Fruit fly (Drosophila melanogaster) whole organism, embryonic: Measurements from ENCODE around the gene Cp18.
A peak's percentile ranks its signal among the peaks of the same experiment; 100 is the strongest.

Experiments
- B-H2 ChIP-seq: fragments of 200-800 bp; sonication (Bioruptor generic); optimal IDR thresholded peaks from 2 replicates; lab custom pipeline; 2018; ENCODE audit warnings: missing biosample characterization, mild to moderate bottlenecking, missing genetic modification characterization
- Blimp-1 ChIP-seq: fragments of 200-800 bp; sonication (Bioruptor generic); optimal IDR thresholded peaks from 3 replicates; lab custom pipeline; 2018; ENCODE audit warnings: missing biosample characterization, missing genetic modification characterization, mild to moderate bottlenecking, moderate library complexity, missing genetic modification reagents
- C15 ChIP-seq: fragments of 200-800 bp; sonication (Bioruptor generic); IDR thresholded peaks from 3 replicates; pipeline ENCODE4 v1.3.6; 2022; ENCODE audit warnings: missing biosample characterization, missing genetic modification characterization
- CG10209 ChIP-seq: fragments of 200-800 bp; sonication (Bioruptor generic); optimal IDR thresholded peaks from 3 replicates; lab custom pipeline; 2017; ENCODE audit warnings: missing biosample characterization, mild to moderate bottlenecking, missing genetic modification characterization, missing genetic modification reagents
- CG10462 ChIP-seq: fragments of 200-800 bp; sonication (Bioruptor generic); optimal IDR thresholded peaks from 2 replicates; lab custom pipeline; 2016; ENCODE audit warnings: missing biosample characterization, missing genetic modification characterization
- CG10543 ChIP-seq: fragments of 200-800 bp; sonication (Bioruptor generic); optimal IDR thresholded peaks from 3 replicates; lab custom pipeline; 2017; ENCODE audit warnings: missing biosample characterization, mild to moderate bottlenecking, missing genetic modification characterization, moderate library complexity
- CG11696 ChIP-seq: fragments of 200-800 bp; sonication (Bioruptor generic); IDR thresholded peaks from 2 replicates; pipeline ENCODE4 v1.3.6; 2022; ENCODE audit warnings: missing biosample characterization, missing genetic modification characterization
- CG12071 ChIP-seq: fragments of 200-800 bp; sonication (Bioruptor generic); optimal IDR thresholded peaks from 3 replicates; lab custom pipeline; 2018; ENCODE audit warnings: missing biosample characterization, mild to moderate bottlenecking, missing genetic modification characterization
- CG12219 ChIP-seq: fragments of 200-800 bp; sonication (Bioruptor generic); optimal IDR thresholded peaks from 3 replicates; lab custom pipeline; 2018; ENCODE audit warnings: missing biosample characterization, mild to moderate bottlenecking, missing genetic modification characterization
- CG1233 ChIP-seq: fragments of 200-800 bp; sonication (Bioruptor generic); optimal IDR thresholded peaks from 4 replicates; lab custom pipeline; 2018; ENCODE audit warnings: missing biosample characterization, mild to moderate bottlenecking, missing genetic modification characterization
- CG2678 ChIP-seq: fragments of 200-800 bp; sonication (Bioruptor generic); optimal IDR thresholded peaks from 3 replicates; lab custom pipeline; 2019; ENCODE audit warnings: missing biosample characterization, mild to moderate bottlenecking, missing genetic modification characterization, moderate library complexity
- CG31224 ChIP-seq: fragments of 200-800 bp; sonication (Bioruptor generic); IDR thresholded peaks from 2 replicates; pipeline ENCODE4 v1.3.6; 2022; ENCODE audit warnings: missing biosample characterization, missing genetic modification characterization
- CG3281 ChIP-seq: fragments of 200-800 bp; sonication (Bioruptor generic); optimal IDR thresholded peaks from 3 replicates; lab custom pipeline; 2017; ENCODE audit warnings: missing biosample characterization, mild to moderate bottlenecking, missing genetic modification characterization
- CG34376 ChIP-seq: fragments of 200-800 bp; sonication (Bioruptor generic); optimal IDR thresholded peaks from 2 replicates; lab custom pipeline; 2018; ENCODE audit warnings: missing biosample characterization, mild to moderate bottlenecking, missing genetic modification characterization
- CG4424 ChIP-seq: fragments of 200-800 bp; sonication (Bioruptor generic); optimal IDR thresholded peaks from 3 replicates; lab custom pipeline; 2016; ENCODE audit warnings: missing biosample characterization, missing genetic modification characterization
- CG4730 ChIP-seq: fragments of 200-800 bp; sonication (Bioruptor generic); IDR thresholded peaks from 2 replicates; pipeline ENCODE4 v1.3.6; 2022; ENCODE audit warnings: missing biosample characterization, missing genetic modification characterization
- CG6683 ChIP-seq: fragments of 200-800 bp; sonication (Bioruptor generic); optimal IDR thresholded peaks from 2 replicates; lab custom pipeline; 2017; ENCODE audit warnings: missing biosample characterization, mild to moderate bottlenecking, missing genetic modification characterization, missing genetic modification reagents
- CG6854 ChIP-seq: fragments of 200-800 bp; sonication (Bioruptor generic); optimal IDR thresholded peaks from 3 replicates; lab custom pipeline; 2017; ENCODE audit warnings: missing biosample characterization, mild to moderate bottlenecking, missing genetic modification characterization
- CG7556 ChIP-seq: fragments of 200-800 bp; sonication (Bioruptor generic); optimal IDR thresholded peaks from 2 replicates; lab custom pipeline; 2017; ENCODE audit warnings: missing biosample characterization, mild to moderate bottlenecking, missing genetic modification characterization
- CG8290 ChIP-seq, 3 experiments: fragments of 200-800 bp; sonication (Bioruptor generic); optimal IDR thresholded peaks; 2 replicates each; lab custom pipeline; 2016 to 2019; ENCODE audit warnings: missing biosample characterization in 3 of 3, missing genetic modification characterization in 3 of 3, mild to moderate bottlenecking in 2 of 3, moderate library complexity in 1 of 3
- CTCF ChIP-seq: fragments of 200-800 bp; sonication (Bioruptor generic); optimal IDR thresholded peaks from 2 replicates; lab custom pipeline; 2017; ENCODE audit warnings: missing biosample characterization, mild to moderate bottlenecking, missing genetic modification characterization, moderate library complexity
- CrebB ChIP-seq: fragments of 200-800 bp; sonication (Bioruptor generic); optimal IDR thresholded peaks from 3 replicates; lab custom pipeline; 2018; ENCODE audit warnings: missing biosample characterization, mild to moderate bottlenecking, missing genetic modification characterization
- D ChIP-seq, 2 experiments: fragments of 200-800 bp in 1 of 2; fragments of >200 bp in 1 of 2; sonication (Bioruptor generic) in 1 of 2; optimal IDR thresholded peaks; 2 replicates in 1 of 2; 3 replicates in 1 of 2; lab custom pipeline; 2017; ENCODE audit warnings: mild to moderate bottlenecking in 1 of 2, missing biosample characterization in 1 of 2, missing genetic modification characterization in 1 of 2, missing genetic modification reagents in 1 of 2
- Dek ChIP-seq: fragments of 200-800 bp; sonication (Bioruptor generic); optimal IDR thresholded peaks from 3 replicates; lab custom pipeline; 2019; ENCODE audit warnings: missing biosample characterization, mild to moderate bottlenecking, missing genetic modification characterization, moderate library complexity
- HHEX ChIP-seq: fragments of 200-800 bp; sonication (Bioruptor generic); optimal IDR thresholded peaks from 3 replicates; lab custom pipeline; 2017; ENCODE audit warnings: missing biosample characterization, mild to moderate bottlenecking, missing genetic modification characterization, missing genetic modification reagents
- Hey ChIP-seq: fragments of 200-800 bp; sonication (Bioruptor generic); optimal IDR thresholded peaks from 3 replicates; lab custom pipeline; 2018; ENCODE audit warnings: missing biosample characterization, mild to moderate bottlenecking, missing genetic modification characterization
- Meics ChIP-seq: fragments of 200-800 bp; sonication (Bioruptor generic); optimal IDR thresholded peaks from 2 replicates; lab custom pipeline; 2017; ENCODE audit warnings: missing biosample characterization, mild to moderate bottlenecking, missing genetic modification characterization
- Pdp1 ChIP-seq, 2 experiments: fragments of 200-800 bp; sonication (Bioruptor generic); optimal IDR thresholded peaks; 3 replicates each; lab custom pipeline; 2016; ENCODE audit warnings: missing biosample characterization in 2 of 2, missing genetic modification characterization in 2 of 2, mild to moderate bottlenecking in 1 of 2, moderate library complexity in 1 of 2
- Trl ChIP-seq, 3 experiments: fragments of >200 bp in 2 of 3; fragments of 200-800 bp in 1 of 3; sonication (Bioruptor generic) in 1 of 3; optimal IDR thresholded peaks; 2 replicates in 1 of 3; 3 replicates in 2 of 3; lab custom pipeline; 2016 to 2017; ENCODE audit warnings: missing biosample characterization in 1 of 3, missing genetic modification characterization in 1 of 3
- ap ChIP-seq: fragments of 200-800 bp; sonication (Bioruptor generic); IDR thresholded peaks from 2 replicates; pipeline ENCODE4 v1.3.6; 2022; ENCODE audit warnings: missing biosample characterization, missing genetic modification characterization
- caup ChIP-seq: fragments of 200-800 bp; sonication (Bioruptor generic); optimal IDR thresholded peaks from 3 replicates; lab custom pipeline; 2017; ENCODE audit warnings: missing biosample characterization, mild to moderate bottlenecking, missing genetic modification characterization, moderate library complexity; ENCODE audit not compliant: severe bottlenecking
- dpn ChIP-seq, 2 experiments: fragments of 200-800 bp; sonication (Bioruptor generic); optimal IDR thresholded peaks; 3 replicates each; lab custom pipeline; 2016; ENCODE audit warnings: missing biosample characterization in 2 of 2, missing genetic modification characterization in 2 of 2
- fd3F ChIP-seq: fragments of 200-800 bp; sonication (Bioruptor generic); optimal IDR thresholded peaks from 2 replicates; lab custom pipeline; 2018; ENCODE audit warnings: missing biosample characterization, mild to moderate bottlenecking, missing genetic modification characterization, moderate library complexity
- grau ChIP-seq: fragments of 200-800 bp; optimal IDR thresholded peaks from 3 replicates; lab custom pipeline; 2019; ENCODE audit warnings: missing biosample characterization, mild to moderate bottlenecking, missing genetic modification characterization, moderate library complexity
- her ChIP-seq: fragments of 200-800 bp; sonication (Bioruptor generic); optimal IDR thresholded peaks from 2 replicates; lab custom pipeline; 2016; ENCODE audit warnings: missing biosample characterization, missing genetic modification characterization
- hkb ChIP-seq, 2 experiments: fragments of 200-800 bp in 1 of 2; fragments of >200 bp in 1 of 2; sonication (Bioruptor generic) in 1 of 2; IDR thresholded peaks in 1 of 2; optimal IDR thresholded peaks in 1 of 2; 2 replicates each; pipeline versions ENCODE4 v1.3.6 to Lab custom; 2017 to 2022; ENCODE audit warnings: missing biosample characterization in 1 of 2, missing genetic modification characterization in 1 of 2
- ind ChIP-seq: fragments of 200-800 bp; sonication (Bioruptor generic); optimal IDR thresholded peaks from 3 replicates; lab custom pipeline; 2016; ENCODE audit warnings: missing biosample characterization, missing genetic modification characterization
- jing ChIP-seq: fragments of 200-800 bp; sonication (Bioruptor generic); optimal IDR thresholded peaks from 2 replicates; lab custom pipeline; 2018; ENCODE audit warnings: missing biosample characterization, mild to moderate bottlenecking, missing genetic modification characterization
- nau ChIP-seq: fragments of 200-800 bp; sonication (Bioruptor generic); optimal IDR thresholded peaks from 3 replicates; lab custom pipeline; 2017; ENCODE audit warnings: missing biosample characterization, mild to moderate bottlenecking, missing genetic modification characterization, missing genetic modification reagents
- odd ChIP-seq: fragments of 200-800 bp; sonication (Bioruptor generic); optimal IDR thresholded peaks from 2 replicates; lab custom pipeline; 2017; ENCODE audit warnings: missing biosample characterization, mild to moderate bottlenecking, missing genetic modification characterization
- pfk ChIP-seq: fragments of 200-800 bp; sonication (Bioruptor generic); optimal IDR thresholded peaks from 2 replicates; lab custom pipeline; 2018; ENCODE audit warnings: missing biosample characterization, mild to moderate bottlenecking, missing genetic modification characterization, moderate library complexity
- run ChIP-seq: fragments of 200-800 bp; sonication (Bioruptor generic); optimal IDR thresholded peaks from 3 replicates; lab custom pipeline; 2018; ENCODE audit warnings: missing biosample characterization, mild to moderate bottlenecking, missing genetic modification characterization
- schlank ChIP-seq: fragments of 200-800 bp; sonication (Bioruptor generic); optimal IDR thresholded peaks from 2 replicates; lab custom pipeline; 2018; ENCODE audit warnings: missing biosample characterization, mild to moderate bottlenecking, missing genetic modification characterization
- sd ChIP-seq: fragments of 200-800 bp; sonication (Bioruptor generic); optimal IDR thresholded peaks from 3 replicates; lab custom pipeline; 2018; ENCODE audit warnings: missing biosample characterization, mild to moderate bottlenecking, missing genetic modification characterization, moderate library complexity
- sens ChIP-seq: fragments of 200-800 bp; sonication (Bioruptor generic); peaks from one replicate; lab custom pipeline; 2016; ENCODE audit warnings: missing biosample characterization, missing genetic modification characterization

The Cp18 gene

DNA sequence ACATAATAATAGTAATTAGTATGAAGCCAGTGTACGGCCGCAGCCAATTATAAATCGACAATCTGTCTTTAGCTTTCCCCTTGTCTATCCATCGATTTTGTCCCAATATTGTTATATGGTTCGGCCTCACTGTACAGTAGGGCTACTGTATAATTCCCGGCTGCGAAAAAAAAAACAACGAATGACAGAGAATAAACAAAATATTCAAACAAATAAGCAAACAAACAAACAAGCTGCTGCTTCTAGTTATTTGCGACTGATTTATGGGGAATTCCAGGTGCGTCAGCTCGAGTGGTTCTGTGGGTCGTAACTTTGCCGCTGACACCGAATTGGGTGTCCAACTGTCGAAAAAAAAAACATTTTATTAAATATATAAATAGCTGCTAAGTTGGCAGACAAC is 36.9 kb upstream of the Cp18 start (continued):
- peak; percentile 58; the same call in 1 of the 3 replicates for TF ChIP-seq C15 (GFP tag; lab: Robert Waterston, UW)
- TF ChIP-seq caup (GFP tag; lab: Kevin White, UChicago) = peak; percentile 76
- TF ChIP-seq hkb (optimal IDR thresholded peaks at IDR 0.05; lab: Kevin White, UChicago) = no peak
- 0 out of 2 replicates have a peak, but pooled peaks have one; percentile 44 for TF ChIP-seq hkb (GFP tag; IDR thresholded peaks at IDR 0.05; lab: Robert Waterston, UW)
- peak; percentile 24 for TF ChIP-seq ind (GFP tag; lab: Kevin White, UChicago)
- peak; percentile 46 for TF ChIP-seq CG6683 (GFP tag; lab: Kevin White, UChicago)
- no peak for TF ChIP-seq D (optimal IDR thresholded peaks at IDR 0.05; lab: Kevin White, UChicago)
- peak; percentile 15 for TF ChIP-seq D (GFP tag; optimal IDR thresholded peaks at IDR 0.05; lab: Kevin White, UChicago)
- TF ChIP-seq CG12219 = no peak
- peak; percentile 6 for TF ChIP-seq CTCF
- peak; percentile 59 for TF ChIP-seq CG3281 (GFP tag; lab: Kevin White, UChicago)
- TF ChIP-seq B-H2 = peak; percentile 34
- TF ChIP-seq CG8290 (GFP tag; optimal IDR thresholded peaks at IDR 0.05; lab: Kevin White, UChicago) = no peak
- TF ChIP-seq CG8290 (tag; optimal IDR thresholded peaks at IDR 0.05; lab: Kevin White, UChicago) = peak in 1 of 2 experiments; percentile 82
- peak; percentile 85 for TF ChIP-seq sd
- peak; percentile 23 for TF ChIP-seq Hey
- peak; percentile 56 for TF ChIP-seq CG2678 (tag; lab: Kevin White, UChicago)
- TF ChIP-seq CG4730 (GFP tag; lab: Robert Waterston, UW) = 0 out of 2 replicates have a peak, but pooled peaks have one; percentile 13
- peak; percentile 5 for TF ChIP-seq run
- peak; percentile 23 for TF ChIP-seq CG10543
- TF ChIP-seq pfk = peak; percentile 23
- peak; percentile 31 for TF ChIP-seq CG7556 (GFP tag; lab: Kevin White, UChicago)
- TF ChIP-seq dpn (GFP tag; optimal IDR thresholded peaks at IDR 0.05; lab: Kevin White, UChicago) = peak in 1 of 2 experiments; percentile 45
- peak; percentile 64 for TF ChIP-seq Meics
- peak; percentile 44 for TF ChIP-seq HHEX (GFP tag; lab: Kevin White, UChicago)
- TF ChIP-seq CG12071 (GFP tag; lab: Kevin White, UChicago) = peak; percentile 81
- peak; percentile 11 for TF ChIP-seq nau (GFP tag; lab: Kevin White, UChicago)
- TF ChIP-seq her (GFP tag; lab: Kevin White, UChicago) = peak; percentile 40
- no peak for TF ChIP-seq CG31224 (GFP tag; lab: Robert Waterston, UW)
- TF ChIP-seq schlank (tag; lab: Kevin White, UChicago) = peak; percentile 55
- TF ChIP-seq ap = no peak
- TF ChIP-seq Pdp1 (GFP tag; optimal IDR thresholded peaks at IDR 0.05; lab: Kevin White, UChicago) = peak in 1 of 2 experiments; percentile 42
- TF ChIP-seq CG1233 (GFP tag; lab: Kevin White, UChicago) = peak; percentile 65
- TF ChIP-seq Dek (tag; lab: Kevin White, UChicago) = peak; percentile 2
- TF ChIP-seq CrebB (tag; lab: Kevin White, UChicago) = peak; percentile 57
- peak; percentile 32 for TF ChIP-seq Blimp-1 (GFP tag; lab: Kevin White, UChicago)
- TF ChIP-seq CG10462 (GFP tag; lab: Kevin White, UChicago) = no peak
- no peak for TF ChIP-seq jing (GFP tag; lab: Kevin White, UChicago)
- peak; percentile 1 for TF ChIP-seq CG4424
- TF ChIP-seq CG11696 = no peak
- TF ChIP-seq CG6854 (GFP tag; lab: Kevin White, UChicago) = no peak
- TF ChIP-seq CG34376 = peak; percentile 7
- no peak for TF ChIP-seq Trl (optimal IDR thresholded peaks at IDR 0.05; lab: Kevin White, UChicago)
- peak; percentile 44 for TF ChIP-seq Trl (GFP tag; optimal IDR thresholded peaks at IDR 0.05; lab: Kevin White, UChicago)
- TF ChIP-seq fd3F (GFP tag; lab: Kevin White, UChicago) = peak; percentile 42
- TF ChIP-seq sens (GFP tag; lab: Kevin White, UChicago) = peak; percentile 74
- no peak for TF ChIP-seq odd (GFP tag; lab: Kevin White, UChicago)
- peak; percentile 73 for TF ChIP-seq grau (tag; lab: Kevin White, UChicago)
- TF ChIP-seq CG10209 (GFP tag; lab: Kevin White, UChicago) = peak; percentile 45
